Fruit fly (Drosophila melanogaster) whole organism, embryonic: ENCODE results near the gene CG12589.

Source experiments
- CG11398 ChIP-seq: fragments of 200-800 bp; sonication (Bioruptor generic); optimal IDR thresholded peaks from 2 replicates; lab custom pipeline; 2016; ENCODE audit warnings: missing biosample characterization, missing genetic modification characterization
- CG15479 ChIP-seq: fragments of 200-800 bp; sonication (Bioruptor generic); optimal IDR thresholded peaks from 3 replicates; lab custom pipeline; 2019; ENCODE audit warnings: missing biosample characterization, mild to moderate bottlenecking, missing genetic modification characterization, moderate library complexity
- CG15514 ChIP-seq: fragments of 200-800 bp; sonication (Bioruptor generic); optimal IDR thresholded peaks from 3 replicates; lab custom pipeline; 2017; ENCODE audit warnings: missing biosample characterization, missing genetic modification characterization, mild to moderate bottlenecking, moderate library complexity, missing genetic modification reagents
- CG16863 ChIP-seq: fragments of 200-800 bp; sonication (Bioruptor generic); optimal IDR thresholded peaks from 3 replicates; lab custom pipeline; 2016; ENCODE audit warnings: missing biosample characterization, missing genetic modification characterization
- CG18011 ChIP-seq: fragments of 200-800 bp; sonication (Bioruptor generic); optimal IDR thresholded peaks from 2 replicates; lab custom pipeline; 2017; ENCODE audit warnings: missing biosample characterization, missing genetic modification characterization, mild to moderate bottlenecking, moderate library complexity, missing genotype
- CG2120 ChIP-seq: fragments of 200-800 bp; sonication (Bioruptor generic); optimal IDR thresholded peaks from 3 replicates; lab custom pipeline; 2016; ENCODE audit warnings: missing biosample characterization, missing genetic modification characterization
- CG2199 ChIP-seq: fragments of 200-800 bp; sonication (Bioruptor generic); IDR thresholded peaks from 3 replicates; pipeline ENCODE4 v1.3.6; 2022; ENCODE audit warnings: missing biosample characterization, missing genetic modification characterization
- CG34422 ChIP-seq: fragments of 200-800 bp; sonication (Bioruptor generic); IDR thresholded peaks from 3 replicates; pipeline ENCODE4 v1.3.6; 2022; ENCODE audit warnings: missing biosample characterization, missing genetic modification characterization
- CG4730 ChIP-seq: fragments of 200-800 bp; sonication (Bioruptor generic); IDR thresholded peaks from 2 replicates; pipeline ENCODE4 v1.3.6; 2022; ENCODE audit warnings: missing biosample characterization, missing genetic modification characterization
- CG5180 ChIP-seq: fragments of 200-800 bp; sonication (Bioruptor generic); optimal IDR thresholded peaks from 3 replicates; lab custom pipeline; 2017; ENCODE audit warnings: missing biosample characterization, missing genetic modification characterization, mild to moderate bottlenecking, moderate library complexity, missing genetic modification reagents
- CG6854 ChIP-seq: fragments of 200-800 bp; sonication (Bioruptor generic); optimal IDR thresholded peaks from 3 replicates; lab custom pipeline; 2017; ENCODE audit warnings: missing biosample characterization, mild to moderate bottlenecking, missing genetic modification characterization
- CG7357 ChIP-seq: fragments of 200-800 bp; sonication (Bioruptor generic); IDR thresholded peaks from 3 replicates; pipeline ENCODE4 v1.3.6; 2022; ENCODE audit warnings: missing biosample characterization, missing genetic modification characterization
- CHES-1-like ChIP-seq: fragments of 200-800 bp; sonication (Bioruptor generic); optimal IDR thresholded peaks from 2 replicates; lab custom pipeline; 2016; ENCODE audit warnings: missing biosample characterization, missing genetic modification characterization
- D ChIP-seq, 2 experiments: fragments of 200-800 bp in 1 of 2; fragments of >200 bp in 1 of 2; sonication (Bioruptor generic) in 1 of 2; optimal IDR thresholded peaks; 2 replicates in 1 of 2; 3 replicates in 1 of 2; lab custom pipeline; 2017; ENCODE audit warnings: mild to moderate bottlenecking in 1 of 2, missing biosample characterization in 1 of 2, missing genetic modification characterization in 1 of 2, missing genetic modification reagents in 1 of 2
- Drgx ChIP-seq: fragments of 200-800 bp; sonication (Bioruptor generic); IDR thresholded peaks from 2 replicates; pipeline ENCODE4 v1.3.6; 2022; ENCODE audit warnings: missing biosample characterization, missing genetic modification characterization
- HLHmδ ChIP-seq: fragments of 200-800 bp; sonication (Bioruptor generic); optimal IDR thresholded peaks from 2 replicates; lab custom pipeline; 2018; ENCODE audit warnings: missing biosample characterization, mild to moderate bottlenecking, missing genetic modification characterization, moderate library complexity
- Med ChIP-seq: fragments of 200-800 bp; sonication (Bioruptor generic); peaks from one replicate; lab custom pipeline; 2016; ENCODE audit warnings: missing biosample characterization, missing genetic modification characterization, mild to moderate bottlenecking, inconsistent platforms, moderate library complexity
- Myb ChIP-seq: fragments of 200-800 bp; sonication (Bioruptor generic); optimal IDR thresholded peaks from 2 replicates; lab custom pipeline; 2016; ENCODE audit warnings: missing biosample characterization, missing genetic modification characterization
- NC2β ChIP-seq: fragments of 200-800 bp; sonication (Bioruptor generic); optimal IDR thresholded peaks from 2 replicates; lab custom pipeline; 2016; ENCODE audit warnings: missing biosample characterization, missing genetic modification characterization
- Nf-YC ChIP-seq: fragments of 200-800 bp; optimal IDR thresholded peaks from 3 replicates; lab custom pipeline; 2019; ENCODE audit warnings: missing biosample characterization, mild to moderate bottlenecking, missing genetic modification characterization, moderate library complexity
- Opbp ChIP-seq: fragments of 200-800 bp; sonication (Bioruptor generic); IDR thresholded peaks from 3 replicates; pipeline ENCODE4 v1.3.6; 2022; ENCODE audit warnings: missing biosample characterization, missing genetic modification characterization; ENCODE audit not compliant: partially characterized antibody
- PHDP ChIP-seq: fragments of 200-800 bp; sonication (Bioruptor generic); optimal IDR thresholded peaks from 3 replicates; lab custom pipeline; 2018; ENCODE audit warnings: missing biosample characterization, mild to moderate bottlenecking, missing genetic modification characterization, moderate library complexity
- Stat92E ChIP-seq, 3 experiments: fragments of >200 bp in 2 of 3; fragments of 200-800 bp in 1 of 3; sonication (Bioruptor generic) in 1 of 3; optimal IDR thresholded peaks; 2 replicates each; lab custom pipeline; 2017 to 2019; ENCODE audit warnings: missing biosample characterization in 3 of 3, missing genetic modification characterization in 3 of 3, mild to moderate bottlenecking in 1 of 3, moderate library complexity in 1 of 3
- ac ChIP-seq: fragments of 200-800 bp; sonication (Bioruptor generic); optimal IDR thresholded peaks from 3 replicates; lab custom pipeline; 2017; ENCODE audit warnings: missing biosample characterization, mild to moderate bottlenecking, missing genetic modification characterization
- bab2 ChIP-seq: fragments of 200-800 bp; sonication (Bioruptor generic); optimal IDR thresholded peaks from 2 replicates; lab custom pipeline; 2016; ENCODE audit warnings: missing biosample characterization, missing genetic modification characterization
- cad ChIP-seq: fragments of >200 bp; optimal IDR thresholded peaks from 2 replicates; lab custom pipeline; 2017; ENCODE audit warnings: missing biosample characterization, missing genetic modification characterization
- chinmo ChIP-seq: fragments of 200-800 bp; sonication (Bioruptor generic); IDR thresholded peaks from 4 replicates; pipeline ENCODE4 v1.3.6; 2022; ENCODE audit warnings: missing biosample characterization, missing genetic modification characterization; ENCODE audit not compliant: partially characterized antibody
- chm ChIP-seq: fragments of 200-800 bp; sonication (Bioruptor generic); IDR thresholded peaks from 2 replicates; pipeline ENCODE4 v1.3.6; 2022; ENCODE audit warnings: missing biosample characterization, missing genetic modification characterization
- dysf ChIP-seq: fragments of 200-800 bp; sonication (Bioruptor generic); IDR thresholded peaks from 3 replicates; pipeline ENCODE4 v1.3.6; 2022; ENCODE audit warnings: missing biosample characterization, missing genetic modification characterization
- ems ChIP-seq: fragments of 200-800 bp; sonication (Bioruptor generic); optimal IDR thresholded peaks from 3 replicates; lab custom pipeline; 2016; ENCODE audit warnings: missing biosample characterization, missing genetic modification characterization
- eyg ChIP-seq: fragments of 200-800 bp; sonication (Bioruptor generic); optimal IDR thresholded peaks from 3 replicates; lab custom pipeline; 2016; ENCODE audit warnings: missing biosample characterization, missing genetic modification characterization
- maf-S ChIP-seq: fragments of 200-800 bp; sonication (Bioruptor generic); optimal IDR thresholded peaks from 2 replicates; lab custom pipeline; 2016; ENCODE audit warnings: missing biosample characterization, missing genetic modification characterization
- nau ChIP-seq: fragments of 200-800 bp; sonication (Bioruptor generic); optimal IDR thresholded peaks from 3 replicates; lab custom pipeline; 2017; ENCODE audit warnings: missing biosample characterization, mild to moderate bottlenecking, missing genetic modification characterization, missing genetic modification reagents
- nom ChIP-seq: fragments of 200-800 bp; sonication (Bioruptor generic); optimal IDR thresholded peaks from 2 replicates; lab custom pipeline; 2017; ENCODE audit warnings: missing biosample characterization, missing genetic modification characterization, mild to moderate bottlenecking, moderate library complexity, missing genetic modification reagents
- otp ChIP-seq: fragments of 200-800 bp; sonication (Bioruptor generic); IDR thresholded peaks from 3 replicates; pipeline ENCODE4, ENCODE4 v1.3.6; 2022; ENCODE audit warnings: missing biosample characterization, missing genetic modification characterization
- rib ChIP-seq: fragments of 200-800 bp; sonication (Bioruptor generic); IDR thresholded peaks from 2 replicates; pipeline ENCODE4 v1.3.6; 2022; ENCODE audit warnings: missing biosample characterization, missing genetic modification characterization
- sens ChIP-seq: fragments of 200-800 bp; sonication (Bioruptor generic); peaks from one replicate; lab custom pipeline; 2016; ENCODE audit warnings: missing biosample characterization, missing genetic modification characterization
- slp2 ChIP-seq: fragments of 200-800 bp; sonication (Bioruptor generic); optimal IDR thresholded peaks from 2 replicates; lab custom pipeline; 2016; ENCODE audit warnings: missing biosample characterization, missing genetic modification characterization
- stwl ChIP-seq: fragments of 200-800 bp; sonication (Bioruptor generic); optimal IDR thresholded peaks from 3 replicates; lab custom pipeline; 2018; ENCODE audit warnings: missing biosample characterization, mild to moderate bottlenecking, missing genetic modification characterization, moderate library complexity
- tll ChIP-seq, 2 experiments: fragments of 200-800 bp in 1 of 2; fragments of >200 bp in 1 of 2; sonication (Bioruptor generic) in 1 of 2; optimal IDR thresholded peaks; 2 replicates each; lab custom pipeline; 2017 to 2019; ENCODE audit warnings: missing biosample characterization in 2 of 2, missing genetic modification characterization in 2 of 2, mild to moderate bottlenecking in 1 of 2, moderate library complexity in 1 of 2
- twi ChIP-seq: fragments of 200-800 bp; optimal IDR thresholded peaks from 2 replicates; lab custom pipeline; 2019; ENCODE audit warnings: missing biosample characterization, mild to moderate bottlenecking, missing genetic modification characterization, moderate library complexity
- tx ChIP-seq: fragments of 200-800 bp; sonication (Bioruptor generic); optimal IDR thresholded peaks from 2 replicates; lab custom pipeline; 2016; ENCODE audit warnings: missing biosample characterization, missing genetic modification characterization

CG12589 gene

dm6 chr3R:5109558-5110211 is 29.1 kb downstream of the CG12589 start (continued):
- TF ChIP-seq PHDP (no peak), CG6854 (no peak), Drgx (GFP tag; lab: Robert Waterston, UW) (0 out of 2 replicates have a peak, but pooled peaks have one; percentile 7), CG34422 (GFP tag; lab: Robert Waterston, UW) (no peak), cad (GFP tag; lab: Kevin White, UChicago) (peak; percentile 98), Myb (GFP tag; lab: Kevin White, UChicago) (no peak), rib (peak; percentile 18; the same call in 1 of the 2 replicates), sens (peak; percentile 73), stwl (tag; lab: Kevin White, UChicago) (no peak), nau (GFP tag; lab: Kevin White, UChicago) (no peak), D (optimal IDR thresholded peaks at IDR 0.05; lab: Kevin White, UChicago) (peak; percentile 96), D (GFP tag; optimal IDR thresholded peaks at IDR 0.05; lab: Kevin White, UChicago) (peak; percentile 51), CG5180 (peak; percentile 65), HLHmδ (GFP tag; lab: Kevin White, UChicago) (peak; percentile 64), bab2 (no peak), twi (tag; lab: Kevin White, UChicago) (peak; percentile 98), Stat92E (GFP tag; optimal IDR thresholded peaks at IDR 0.05; lab: Kevin White, UChicago) (peak in 1 of 3 experiments; percentile 77), slp2 (GFP tag; lab: Kevin White, UChicago) (no peak), CG2199 (peak; percentile 90; the same call in 2 of the 3 replicates), CG15479 (GFP tag; lab: Kevin White, UChicago) (peak; percentile 83), CG11398 (GFP tag; lab: Kevin White, UChicago) (no peak), ac (peak; percentile 68), Med (GFP tag; lab: Kevin White, UChicago) (peak; percentile 67), CG2120 (GFP tag; lab: Kevin White, UChicago) (no peak), chm (GFP tag; lab: Robert Waterston, UW) (peak; percentile 10; the same call in 1 of the 2 replicates), Opbp (GFP tag; lab: Robert Waterston, UW) (0 out of 3 replicates have a peak, but pooled peaks have one; percentile 28), Nf-YC (tag; lab: Kevin White, UChicago) (no peak), CG15514 (GFP tag; lab: Kevin White, UChicago) (no peak), tx (GFP tag; lab: Kevin White, UChicago) (no peak), tll (GFP tag; optimal IDR thresholded peaks at IDR 0.05; lab: Kevin White, UChicago) (peak in 1 of 2 experiments; percentile 89), chinmo (no peak), otp (GFP tag; lab: Robert Waterston, UW) (0 out of 3 replicates have a peak, but pooled peaks have one; percentile 33), NC2β (no peak)
- TF ChIP-seq, all 482 proteins: peak for 36

- TF ChIP-seq CG16863 (GFP tag; lab: Kevin White, UChicago), result no peak
- TF ChIP-seq eyg (GFP tag; lab: Kevin White, UChicago), result no peak
- TF ChIP-seq CG7357 (GFP tag; lab: Robert Waterston, UW), result no peak
- no peak for TF ChIP-seq nom (GFP tag; lab: Kevin White, UChicago)
- no peak for TF ChIP-seq ems
- no peak for TF ChIP-seq maf-S (GFP tag; lab: Kevin White, UChicago)
- TF ChIP-seq PHDP, result no peak
- TF ChIP-seq CG4730, result no peak
- TF ChIP-seq CG18011 (GFP tag; lab: Kevin White, UChicago), result no peak
- TF ChIP-seq CHES-1-like, result no peak
- no peak for TF ChIP-seq dysf (GFP tag; lab: Robert Waterston, UW)
Observed at dm6 chr3R:5109078-5109477, 29.7 kb downstream of the CG12589 start, which contains the start of gene CG43131. Gene CG43131 (minus strand): TSS chr3R:5109178.
